Worm (Caenorhabditis elegans) whole organism, young adult: ENCODE results near the gene rnf-113.
A peak's percentile ranks its signal among the peaks of the same experiment; 100 is the strongest.

Experiments
- B0019.2 ChIP-seq: fragments of 200-800 bp; sonication (Bioruptor generic); conservative IDR thresholded peaks from 2 replicates; pipeline ENCODE4 v1.3.6; 2022; ENCODE audit warnings: missing genetic modification reagents, missing genetic modification characterization, missing compliant biosample characterization
- B0336.3 ChIP-seq: fragments of 200-800 bp; sonication (Bioruptor generic); IDR thresholded peaks from 2 replicates; pipeline ENCODE4 v1.3.6; 2022; ENCODE audit warnings: missing genetic modification characterization, missing compliant biosample characterization
- F23B12.7 ChIP-seq: sonication (generic microtip); optimal IDR thresholded peaks from 2 replicates; lab custom pipeline; 2017; ENCODE audit warnings: missing genetic modification characterization, mild to moderate bottlenecking, missing compliant biosample characterization, antibody characterized with exemption, moderate library complexity; ENCODE audit not compliant: insufficient read depth
- F33H1.4 ChIP-seq: fragments of 200-800 bp; sonication (Bioruptor generic); IDR thresholded peaks from 2 replicates; pipeline ENCODE4 v1.3.6; 2022; ENCODE audit warnings: missing genetic modification reagents, missing genetic modification characterization, missing compliant biosample characterization
- F37B4.10 ChIP-seq: fragments of 200-800 bp; sonication (Bioruptor generic); IDR thresholded peaks from 2 replicates; pipeline ENCODE4 v1.3.6; 2022; ENCODE audit warnings: missing genetic modification characterization, missing compliant biosample characterization
- F39B2.1 ChIP-seq: fragments of 200-800 bp; sonication (Bioruptor generic); IDR thresholded peaks from 2 replicates; pipeline ENCODE4 v1.3.6; 2022; ENCODE audit warnings: missing genetic modification reagents, missing genetic modification characterization, missing compliant biosample characterization
- F49E8.2 ChIP-seq: sonication (generic microtip); optimal IDR thresholded peaks from 3 replicates; lab custom pipeline; 2017; ENCODE audit warnings: missing genetic modification characterization, mild to moderate bottlenecking, missing compliant biosample characterization, antibody characterized with exemption, moderate library complexity; ENCODE audit not compliant: insufficient read depth
- F55B11.4 ChIP-seq: sonication (generic microtip); optimal IDR thresholded peaks from 2 replicates; lab custom pipeline; 2016; ENCODE audit warnings: missing compliant biosample characterization, missing genetic modification characterization, borderline replicate concordance; ENCODE audit not compliant: insufficient read depth
- F57C9.4 ChIP-seq: sonication (generic microtip); optimal IDR thresholded peaks from 2 replicates; lab custom pipeline; 2017; ENCODE audit warnings: mild to moderate bottlenecking, missing genetic modification characterization, missing compliant biosample characterization
- Y67H2A.10 ChIP-seq: fragments of 200-800 bp; sonication (Bioruptor generic); conservative IDR thresholded peaks from 2 replicates; pipeline ENCODE4 v1.3.6; 2022; ENCODE audit warnings: missing genetic modification reagents, missing genetic modification characterization, missing compliant biosample characterization
- Y79H2A.3 ChIP-seq: fragments of 200-800 bp; sonication (Bioruptor generic); conservative IDR thresholded peaks from 2 replicates; pipeline ENCODE4 v1.3.6; 2022; ENCODE audit warnings: missing genetic modification reagents, missing genetic modification characterization, missing compliant biosample characterization
- aptf-2 ChIP-seq: fragments of 200-800 bp; sonication (Bioruptor generic); conservative IDR thresholded peaks from 2 replicates; pipeline ENCODE4 v1.3.6; 2022; ENCODE audit warnings: missing genetic modification reagents, missing genetic modification characterization, missing compliant biosample characterization
- athp-1 ChIP-seq: sonication (generic microtip); optimal IDR thresholded peaks from 2 replicates; lab custom pipeline; 2017; ENCODE audit warnings: mild to moderate bottlenecking, missing genetic modification characterization, missing compliant biosample characterization
- attf-6 ChIP-seq: fragments of 200-800 bp; sonication (Bioruptor generic); IDR thresholded peaks from 2 replicates; pipeline ENCODE4 v1.3.6; 2022; ENCODE audit warnings: missing genetic modification reagents, missing genetic modification characterization, missing compliant biosample characterization
- ccch-3 ChIP-seq: fragments of 200-800 bp; sonication (Bioruptor generic); optimal IDR thresholded peaks from 2 replicates; lab custom pipeline; 2018; ENCODE audit warnings: mild to moderate bottlenecking, missing genetic modification characterization, missing compliant biosample characterization
- cebp-1 ChIP-seq, 2 experiments: fragments of 200-800 bp in 1 of 2; sonication (Bioruptor generic) in 1 of 2; sonication (generic microtip) in 1 of 2; IDR thresholded peaks in 1 of 2; optimal IDR thresholded peaks in 1 of 2; 2 replicates each; pipeline versions ENCODE4 v1.3.6 to Lab custom; 2017 to 2022; ENCODE audit warnings: missing compliant biosample characterization in 2 of 2, missing genetic modification characterization in 2 of 2, mild to moderate bottlenecking in 1 of 2, missing genetic modification reagents in 1 of 2, moderate library complexity in 1 of 2
- ceh-79 ChIP-seq: sonication (generic microtip); optimal IDR thresholded peaks from 2 replicates; lab custom pipeline; 2017; ENCODE audit warnings: mild to moderate bottlenecking, missing genetic modification characterization, missing compliant biosample characterization
- dpff-1 ChIP-seq: sonication (generic microtip); optimal IDR thresholded peaks from 2 replicates; lab custom pipeline; 2017; ENCODE audit warnings: mild to moderate bottlenecking, missing genetic modification characterization, missing compliant biosample characterization
- egrh-3 ChIP-seq: fragments of 200-800 bp; sonication (Bioruptor generic); IDR thresholded peaks from 2 replicates; pipeline ENCODE4 v1.3.6; 2022; ENCODE audit warnings: missing genetic modification reagents, missing genetic modification characterization, missing compliant biosample characterization
- ekl-4 ChIP-seq: fragments of 200-800 bp; sonication (Bioruptor generic); IDR thresholded peaks from 2 replicates; pipeline ENCODE4 v1.3.6; 2022; ENCODE audit warnings: missing genetic modification reagents, missing genetic modification characterization, missing compliant biosample characterization
- gei-17 ChIP-seq: fragments of 200-800 bp; sonication (Bioruptor generic); optimal IDR thresholded peaks from 2 replicates; lab custom pipeline; 2018; ENCODE audit warnings: mild to moderate bottlenecking, missing genetic modification characterization, missing compliant biosample characterization
- hmg-20 ChIP-seq: fragments of 200-800 bp; sonication (Bioruptor generic); IDR thresholded peaks from 2 replicates; pipeline ENCODE4 v1.3.6; 2022; ENCODE audit warnings: missing genetic modification reagents, missing genetic modification characterization, missing compliant biosample characterization
- lag-1 ChIP-seq: fragments of 200-800 bp; sonication (Bioruptor generic); IDR thresholded peaks from 2 replicates; pipeline ENCODE4 v1.3.6; 2022; ENCODE audit warnings: missing genetic modification reagents, missing genetic modification characterization, missing compliant biosample characterization
- let-607 ChIP-seq, 2 experiments: fragments of 200-800 bp in 1 of 2; sonication (Bioruptor generic) in 1 of 2; sonication (generic microtip) in 1 of 2; optimal IDR thresholded peaks; 2 replicates each; lab custom pipeline; 2016 to 2018; ENCODE audit warnings: mild to moderate bottlenecking in 2 of 2, missing compliant biosample characterization in 2 of 2, missing genetic modification characterization in 2 of 2, moderate library complexity in 2 of 2, missing genotype in 1 of 2
- lin-35 ChIP-seq, 3 experiments: fragments of 150-350 bp in 2 of 3; sonication (generic microtip) in 1 of 3; optimal IDR thresholded peaks; 2 replicates each; lab custom pipeline; 2014 to 2018; ENCODE audit warnings: missing biosample characterization in 3 of 3, missing genetic modification characterization in 3 of 3, missing genetic modification reagents in 3 of 3
- lin-40 ChIP-seq: sonication (generic microtip); optimal IDR thresholded peaks from 2 replicates; lab custom pipeline; 2016; ENCODE audit warnings: missing genetic modification characterization, mild to moderate bottlenecking, missing compliant biosample characterization, missing genotype, missing genetic modification reagents
- lsy-27 ChIP-seq: sonication (generic microtip); optimal IDR thresholded peaks from 2 replicates; lab custom pipeline; 2017; ENCODE audit warnings: missing genetic modification characterization, mild to moderate bottlenecking, missing compliant biosample characterization, antibody characterized with exemption, missing genotype, borderline replicate concordance; ENCODE audit not compliant: insufficient read depth
- madf-10 ChIP-seq: sonication (generic microtip); optimal IDR thresholded peaks from 2 replicates; lab custom pipeline; 2016; ENCODE audit warnings: mild to moderate bottlenecking, missing genetic modification characterization, missing compliant biosample characterization
- madf-6 ChIP-seq: fragments of 200-800 bp; sonication (Bioruptor generic); IDR thresholded peaks from 2 replicates; pipeline ENCODE4 v1.3.6; 2022; ENCODE audit warnings: missing genetic modification reagents, missing genetic modification characterization, missing compliant biosample characterization
- mel-28 ChIP-seq: sonication (generic microtip); optimal IDR thresholded peaks from 2 replicates; lab custom pipeline; 2016; ENCODE audit warnings: borderline replicate concordance, mild to moderate bottlenecking, missing genetic modification characterization, missing compliant biosample characterization
- nhr-120 ChIP-seq: fragments of 200-800 bp; sonication (Bioruptor generic); IDR thresholded peaks from 2 replicates; pipeline ENCODE4 v1.3.6; 2022; ENCODE audit warnings: missing genetic modification characterization, missing compliant biosample characterization
- nhr-179 ChIP-seq: sonication (generic microtip); optimal IDR thresholded peaks from 2 replicates; lab custom pipeline; 2016; ENCODE audit warnings: mild to moderate bottlenecking, missing genetic modification characterization, missing compliant biosample characterization
- nhr-27 ChIP-seq: fragments of 200-800 bp; sonication (Bioruptor generic); optimal IDR thresholded peaks from 2 replicates; lab custom pipeline; 2018; ENCODE audit warnings: mild to moderate bottlenecking, missing genetic modification characterization, moderate library complexity, missing compliant biosample characterization
- nhr-90 ChIP-seq: sonication (generic microtip); optimal IDR thresholded peaks from 2 replicates; lab custom pipeline; 2016; ENCODE audit warnings: missing genotype, mild to moderate bottlenecking, missing genetic modification characterization, missing compliant biosample characterization
- pbrm-1 ChIP-seq: fragments of 200-800 bp; sonication (Bioruptor generic); IDR thresholded peaks from 2 replicates; pipeline ENCODE4 v1.3.6; 2022; ENCODE audit warnings: missing genetic modification reagents, missing genetic modification characterization, missing compliant biosample characterization
- rec-8 ChIP-seq, 2 experiments: sonication (generic microtip); optimal IDR thresholded peaks; 2 replicates each; lab custom pipeline; 2016; ENCODE audit warnings: mild to moderate bottlenecking in 2 of 2, missing genetic modification characterization in 2 of 2, missing genetic modification reagents in 2 of 2, missing genotype in 2 of 2, missing biosample characterization in 1 of 2, missing compliant biosample characterization in 1 of 2, moderate library complexity in 1 of 2
- rpc-1 ChIP-seq, 2 experiments: fragments of 150-350 bp in 1 of 2; sonication (generic microtip) in 1 of 2; optimal IDR thresholded peaks; 2 replicates each; lab custom pipeline; 2014 to 2018; ENCODE audit warnings: missing biosample characterization in 1 of 2, missing genetic modification characterization in 1 of 2, missing genetic modification reagents in 1 of 2, missing genotype in 1 of 2
- sdz-38 ChIP-seq: sonication (generic microtip); optimal IDR thresholded peaks from 2 replicates; lab custom pipeline; 2016; ENCODE audit warnings: missing genotype, missing genetic modification characterization, missing compliant biosample characterization
- sea-2 ChIP-seq: fragments of 200-800 bp; sonication (Bioruptor generic); IDR thresholded peaks from 2 replicates; pipeline ENCODE4 v1.3.6; 2022; ENCODE audit warnings: missing genetic modification characterization, missing compliant biosample characterization
- snpc-1.3 ChIP-seq: sonication (generic microtip); optimal IDR thresholded peaks from 2 replicates; lab custom pipeline; 2017; ENCODE audit warnings: missing genetic modification characterization, mild to moderate bottlenecking, missing compliant biosample characterization, antibody characterized with exemption, moderate library complexity, missing genotype, missing genetic modification reagents; ENCODE audit not compliant: insufficient read depth
- snpc-3.4 ChIP-seq: sonication (generic microtip); optimal IDR thresholded peaks from 2 replicates; lab custom pipeline; 2017; ENCODE audit warnings: missing genetic modification characterization, mild to moderate bottlenecking, missing compliant biosample characterization, antibody characterized with exemption, moderate library complexity, missing genotype, missing genetic modification reagents
- somi-1 ChIP-seq: fragments of 200-800 bp; sonication (Bioruptor generic); optimal IDR thresholded peaks from 2 replicates; lab custom pipeline; 2018; ENCODE audit warnings: mild to moderate bottlenecking, missing genetic modification characterization, missing compliant biosample characterization
- zim-3 ChIP-seq: sonication (generic microtip); optimal IDR thresholded peaks from 2 replicates; lab custom pipeline; 2017; ENCODE audit warnings: mild to moderate bottlenecking, missing genetic modification characterization, moderate library complexity, missing compliant biosample characterization
- ztf-22 ChIP-seq: fragments of 200-800 bp; sonication (Bioruptor generic); optimal IDR thresholded peaks from 2 replicates; lab custom pipeline; 2018; ENCODE audit warnings: mild to moderate bottlenecking, missing genetic modification characterization, moderate library complexity, missing compliant biosample characterization
- ztf-28 ChIP-seq: fragments of 200-800 bp; sonication (Bioruptor generic); IDR thresholded peaks from 2 replicates; pipeline ENCODE4 v1.3.6; 2022; ENCODE audit warnings: missing genetic modification reagents, missing genetic modification characterization, missing compliant biosample characterization
- ztf-6 ChIP-seq: fragments of 200-800 bp; sonication (Bioruptor generic); IDR thresholded peaks from 2 replicates; pipeline ENCODE4 v1.3.6; 2022; ENCODE audit warnings: missing genetic modification reagents, missing genetic modification characterization, missing compliant biosample characterization

The rnf-113 gene

DNA sequence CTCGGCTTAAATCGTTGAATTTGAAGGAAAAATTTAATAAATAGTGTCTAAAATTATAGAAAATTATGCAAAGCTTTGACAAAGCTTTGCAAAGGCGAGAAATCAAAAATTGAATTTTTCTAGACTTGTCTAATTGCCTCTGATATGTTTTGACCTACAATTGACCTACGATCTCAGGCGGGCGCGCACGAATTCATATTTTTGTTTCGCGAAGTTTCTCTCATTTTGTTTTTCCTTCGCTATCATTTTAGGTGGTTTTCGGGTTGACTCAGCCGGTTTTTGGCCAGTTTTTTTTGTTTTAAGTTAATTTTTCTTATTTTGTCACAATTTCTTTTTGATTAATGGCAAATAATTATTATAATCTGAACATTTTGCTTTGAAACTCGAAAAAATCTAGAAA is 49.8 kb upstream of the rnf-113 start (continued):
- TF ChIP-seq sea-2 (GFP tag; lab: Robert Waterston, UW) = no peak
- no peak; the same call in 1 of the 2 replicates for TF ChIP-seq ekl-4
- no peak for TF ChIP-seq B0336.3 (GFP tag; lab: Robert Waterston, UW)
- TF ChIP-seq lsy-27 (tag; lab: Kevin White, UChicago) = no peak
- TF ChIP-seq aptf-2 (GFP tag; lab: Robert Waterston, UW) = no peak
- no peak for TF ChIP-seq ceh-79 (tag; lab: Kevin White, UChicago)
- TF ChIP-seq ztf-22 = no peak
- TF ChIP-seq rpc-1 (optimal IDR thresholded peaks at IDR 0.05; lab: Kevin White, UChicago) = peak; percentile 3
- no peak for TF ChIP-seq rpc-1 (tag; optimal IDR thresholded peaks at IDR 0.05; lab: Kevin White, UChicago)
- TF ChIP-seq dpff-1 = no peak
- TF ChIP-seq mel-28 (tag; lab: Kevin White, UChicago) = no peak
- peak; percentile 99 for TF ChIP-seq madf-6 (GFP tag; lab: Robert Waterston, UW)
- no peak for TF ChIP-seq somi-1 (GFP tag; lab: Kevin White, UChicago)
- TF ChIP-seq nhr-120 (GFP tag; lab: Robert Waterston, UW) = no peak
- TF ChIP-seq ztf-6 = no peak
- no peak for TF ChIP-seq rec-8 (tag; optimal IDR thresholded peaks at IDR 0.05; lab: Kevin White, UChicago)
- TF ChIP-seq nhr-90 (tag; lab: Kevin White, UChicago) = no peak
- TF ChIP-seq lin-35 (GFP tag; optimal IDR thresholded peaks at IDR 0.05; lab: Kevin White, UChicago) = peak in 1 of 3 experiments; percentile 84
- no peak for TF ChIP-seq cebp-1 (GFP tag; IDR thresholded peaks at IDR 0.05; lab: Robert Waterston, UW)
- no peak for TF ChIP-seq cebp-1 (tag; optimal IDR thresholded peaks at IDR 0.05; lab: Kevin White, UChicago)
- TF ChIP-seq pbrm-1 (GFP tag; lab: Robert Waterston, UW) = no peak; the same call in 1 of the 2 replicates
- peak; percentile 75 for TF ChIP-seq snpc-3.4 (tag; lab: Kevin White, UChicago)
- TF ChIP-seq F57C9.4 (tag; lab: Kevin White, UChicago) = no peak
- TF ChIP-seq zim-3 = no peak
- peak; percentile 69; the same call in 1 of the 2 replicates for TF ChIP-seq Y79H2A.3 (GFP tag; lab: Robert Waterston, UW)
- peak; percentile 21 for TF ChIP-seq snpc-1.3
- no peak for TF ChIP-seq F23B12.7 (tag; lab: Kevin White, UChicago)
- no peak for TF ChIP-seq egrh-3 (GFP tag; lab: Robert Waterston, UW)
- TF ChIP-seq lin-40 (tag; lab: Kevin White, UChicago) = no peak
- no peak for TF ChIP-seq nhr-27
- peak; percentile 83 for TF ChIP-seq F49E8.2
- no peak for TF ChIP-seq F37B4.10 (GFP tag; lab: Robert Waterston, UW)
- peak; percentile 85 for TF ChIP-seq F33H1.4 (GFP tag; lab: Robert Waterston, UW)
- TF ChIP-seq sdz-38 (tag; lab: Kevin White, UChicago) = no peak
- TF ChIP-seq gei-17 (GFP tag; lab: Kevin White, UChicago) = no peak
- no peak for TF ChIP-seq nhr-179 (tag; lab: Kevin White, UChicago)
- TF ChIP-seq ztf-28 (GFP tag; lab: Robert Waterston, UW) = 0 out of 2 replicates have a peak, but pooled peaks have one; percentile 51
- no peak for TF ChIP-seq lag-1 (GFP tag; lab: Robert Waterston, UW)
- TF ChIP-seq attf-6 (GFP tag; lab: Robert Waterston, UW) = 0 out of 2 replicates have a peak, but pooled peaks have one; percentile 43
- TF ChIP-seq F39B2.1 (GFP tag; lab: Robert Waterston, UW) = no peak
- peak; percentile 52; the same call in 1 of the 2 replicates for TF ChIP-seq Y67H2A.10
- peak; percentile 83 for TF ChIP-seq B0019.2 (GFP tag; lab: Robert Waterston, UW)
- TF ChIP-seq madf-10 (tag; lab: Kevin White, UChicago) = no peak
- no peak for TF ChIP-seq let-607 (tag; optimal IDR thresholded peaks at IDR 0.05; lab: Kevin White, UChicago)
- no peak for TF ChIP-seq F55B11.4 (tag; lab: Kevin White, UChicago)
- TF ChIP-seq hmg-20 (GFP tag; lab: Robert Waterston, UW) = no peak
- no peak for TF ChIP-seq athp-1 (tag; lab: Kevin White, UChicago)
- TF ChIP-seq ccch-3 (GFP tag; lab: Kevin White, UChicago) = no peak
